Worm (Caenorhabditis elegans): Measurements from ENCODE around the gene nlp-67.

Gene nlp-67

ce11 chrX:16146972-16147593 lies 37.1 kb upstream of the nlp-67 start, which contains the start of gene F09C8.2:
Gene F09C8.2 (minus strand): TSS chrX:16147022.
- TF ChIP-seq ceh-83 (GFP tag; optimal IDR thresholded peaks at IDR 0.05) (no peak), ztf-11 (tag; optimal IDR thresholded peaks at IDR 0.05) (no peak), hlh-1 (tag; optimal IDR thresholded peaks at IDR 0.05) (no peak), cnd-1 (tag; optimal IDR thresholded peaks at IDR 0.05) (no peak), nhr-76 (tag; optimal IDR thresholded peaks at IDR 0.05) (no peak), lin-32 (GFP tag; optimal IDR thresholded peaks at IDR 0.05) (no peak), nhr-237 (tag; optimal IDR thresholded peaks at IDR 0.05) (no peak), mls-2 (tag; optimal IDR thresholded peaks at IDR 0.05) (no peak), blmp-1 (tag; optimal IDR thresholded peaks at IDR 0.05) (no peak), zip-8 (tag; optimal IDR thresholded peaks at IDR 0.05) (no peak), drap-1 (GFP tag; optimal IDR thresholded peaks at IDR 0.05) (no peak), nhr-12 (tag; optimal IDR thresholded peaks at IDR 0.05) (no peak), unc-120 (tag; optimal IDR thresholded peaks at IDR 0.05; ENCODE audit: poor library complexity, severe bottlenecking) (no peak), nhr-28 (tag; optimal IDR thresholded peaks at IDR 0.05) (no peak), mab-5 (tag; optimal IDR thresholded peaks at IDR 0.05) (no peak), lsy-2 (tag; optimal IDR thresholded peaks at IDR 0.05) (no peak), elt-3 (tag; optimal IDR thresholded peaks at IDR 0.05) (no peak), pha-4 (tag; optimal IDR thresholded peaks at IDR 0.05) (no peak)

- peak; percentile 40 for TF ChIP-seq lin-32 (GFP tag; optimal IDR thresholded peaks at IDR 0.05)
- TF ChIP-seq ceh-39 (tag; optimal IDR thresholded peaks at IDR 0.05) = peak; percentile 46
- peak; percentile 20 for TF ChIP-seq nhr-12 (tag; optimal IDR thresholded peaks at IDR 0.05)
- peak; percentile 61 for TF ChIP-seq lsy-2 (tag; optimal IDR thresholded peaks at IDR 0.05)
- peak; percentile 61 for TF ChIP-seq nhr-237 (tag; optimal IDR thresholded peaks at IDR 0.05)
- peak; percentile 77 for TF ChIP-seq cnd-1 (tag; optimal IDR thresholded peaks at IDR 0.05)
- peak; percentile 58 for TF ChIP-seq elt-3 (tag; optimal IDR thresholded peaks at IDR 0.05)
- TF ChIP-seq mep-1 (tag; optimal IDR thresholded peaks at IDR 0.05) = peak; percentile 70
- no peak for TF ChIP-seq blmp-1 (tag; optimal IDR thresholded peaks at IDR 0.05)
- TF ChIP-seq unc-120 (tag; optimal IDR thresholded peaks at IDR 0.05; ENCODE audit: poor library complexity, severe bottlenecking) = peak; percentile 80
- TF ChIP-seq pha-4 (tag; optimal IDR thresholded peaks at IDR 0.05) = peak; percentile 52
- TF ChIP-seq ces-1 (GFP tag; optimal IDR thresholded peaks at IDR 0.05) = peak; percentile 89
- TF ChIP-seq hlh-1 (tag; optimal IDR thresholded peaks at IDR 0.05) = peak; percentile 70
- no peak for TF ChIP-seq mab-5 (tag; optimal IDR thresholded peaks at IDR 0.05)
- TF ChIP-seq tbx-8 (GFP tag; optimal IDR thresholded peaks at IDR 0.05) = peak; percentile 77
- TF ChIP-seq nhr-28 (tag; optimal IDR thresholded peaks at IDR 0.05) = no peak
- TF ChIP-seq ceh-43 (GFP tag; optimal IDR thresholded peaks at IDR 0.05) = peak; percentile 67
- peak; percentile 43 for TF ChIP-seq flh-1 (GFP tag; optimal IDR thresholded peaks at IDR 0.05)
- TF ChIP-seq sem-2 (GFP tag; optimal IDR thresholded peaks at IDR 0.05) = peak; percentile 40
- peak; percentile 92 for TF ChIP-seq ztf-11 (tag; optimal IDR thresholded peaks at IDR 0.05)
- TF ChIP-seq snpc-4 (tag; optimal IDR thresholded peaks at IDR 0.05) = no peak
- peak; percentile 87 for TF ChIP-seq sptf-1 (tag; optimal IDR thresholded peaks at IDR 0.05)
- peak; percentile 93 for TF ChIP-seq mls-2 (tag; optimal IDR thresholded peaks at IDR 0.05)
- peak; percentile 89 for TF ChIP-seq unc-62 (GFP tag; optimal IDR thresholded peaks at IDR 0.05)
- TF ChIP-seq lin-13 (tag; optimal IDR thresholded peaks at IDR 0.05) = peak; percentile 83
- TF ChIP-seq drap-1 (GFP tag; optimal IDR thresholded peaks at IDR 0.05) = peak; percentile 79
- TF ChIP-seq ham-2 (GFP tag; optimal IDR thresholded peaks at IDR 0.05) = peak; percentile 97
- TF ChIP-seq unc-39 (tag; optimal IDR thresholded peaks at IDR 0.05) = peak; percentile 39
- peak; percentile 36 for TF ChIP-seq bed-3 (GFP tag; optimal IDR thresholded peaks at IDR 0.05)
- peak; percentile 70 for TF ChIP-seq M03D4.4 (tag; optimal IDR thresholded peaks at IDR 0.05)
- TF ChIP-seq nhr-76 (tag; optimal IDR thresholded peaks at IDR 0.05) = no peak
- TF ChIP-seq zip-8 (tag; optimal IDR thresholded peaks at IDR 0.05) = peak; percentile 89
- no peak for TF ChIP-seq ceh-83 (GFP tag; optimal IDR thresholded peaks at IDR 0.05)
- peak; percentile 62 for TF ChIP-seq elt-1 (tag; optimal IDR thresholded peaks at IDR 0.05; ENCODE audit: borderline replicate concordance, insufficient read depth)
- peak; percentile 89 for TF ChIP-seq nhr-2 (tag; optimal IDR thresholded peaks at IDR 0.05)
Observed at ce11 chrX:16147728-16148197, 36.4 kb upstream of the nlp-67 start.

- TF ChIP-seq mls-2 (tag; optimal IDR thresholded peaks at IDR 0.05) (peak; percentile 76), sem-2 (GFP tag; optimal IDR thresholded peaks at IDR 0.05) (no peak), pha-4 (tag; optimal IDR thresholded peaks at IDR 0.05) (peak; percentile 93), unc-120 (tag; optimal IDR thresholded peaks at IDR 0.05; ENCODE audit: poor library complexity, severe bottlenecking) (peak; percentile 1), ceh-83 (GFP tag; optimal IDR thresholded peaks at IDR 0.05) (no peak), nhr-2 (tag; optimal IDR thresholded peaks at IDR 0.05) (peak; percentile 89), mab-5 (tag; optimal IDR thresholded peaks at IDR 0.05) (no peak), M03D4.4 (tag; optimal IDR thresholded peaks at IDR 0.05) (peak; percentile 56), mep-1 (tag; optimal IDR thresholded peaks at IDR 0.05) (no peak), lsy-2 (tag; optimal IDR thresholded peaks at IDR 0.05) (no peak), flh-1 (GFP tag; optimal IDR thresholded peaks at IDR 0.05) (no peak), zip-8 (tag; optimal IDR thresholded peaks at IDR 0.05) (no peak), ham-2 (GFP tag; optimal IDR thresholded peaks at IDR 0.05) (peak; percentile 10), snpc-4 (tag; optimal IDR thresholded peaks at IDR 0.05) (no peak), blmp-1 (tag; optimal IDR thresholded peaks at IDR 0.05) (no peak), bed-3 (GFP tag; optimal IDR thresholded peaks at IDR 0.05) (no peak), lin-32 (GFP tag; optimal IDR thresholded peaks at IDR 0.05) (no peak), nhr-28 (tag; optimal IDR thresholded peaks at IDR 0.05) (no peak), ztf-11 (tag; optimal IDR thresholded peaks at IDR 0.05) (no peak), elt-1 (tag; optimal IDR thresholded peaks at IDR 0.05; ENCODE audit: borderline replicate concordance, insufficient read depth) (no peak), nhr-237 (tag; optimal IDR thresholded peaks at IDR 0.05) (no peak), nhr-12 (tag; optimal IDR thresholded peaks at IDR 0.05) (no peak), hlh-1 (tag; optimal IDR thresholded peaks at IDR 0.05) (no peak), ces-1 (GFP tag; optimal IDR thresholded peaks at IDR 0.05) (no peak), tbx-8 (GFP tag; optimal IDR thresholded peaks at IDR 0.05) (no peak), drap-1 (GFP tag; optimal IDR thresholded peaks at IDR 0.05) (peak; percentile 38), elt-3 (tag; optimal IDR thresholded peaks at IDR 0.05) (no peak), unc-39 (tag; optimal IDR thresholded peaks at IDR 0.05) (no peak), nhr-76 (tag; optimal IDR thresholded peaks at IDR 0.05) (no peak), ceh-39 (tag; optimal IDR thresholded peaks at IDR 0.05) (no peak), unc-62 (GFP tag; optimal IDR thresholded peaks at IDR 0.05) (no peak), cnd-1 (tag; optimal IDR thresholded peaks at IDR 0.05) (no peak), lin-13 (tag; optimal IDR thresholded peaks at IDR 0.05) (no peak), sptf-1 (tag; optimal IDR thresholded peaks at IDR 0.05) (peak; percentile 82), ceh-43 (GFP tag; optimal IDR thresholded peaks at IDR 0.05) (no peak)
Observed at ce11 chrX:16150153-16150552, 34.0 kb upstream of the nlp-67 start.
